Worm (Caenorhabditis elegans) whole organism, late embryonic: ENCODE results near the gene nhx-2.

Experiments used
- ceh-48 ChIP-seq: sonication (generic microtip); optimal IDR thresholded peaks from 2 replicates; lab custom pipeline; 2016; ENCODE audit warnings: missing genetic modification characterization, inconsistent platforms, missing compliant biosample characterization
- fkh-10 ChIP-seq: fragments of 150-350 bp; optimal IDR thresholded peaks from 2 replicates; lab custom pipeline; 2014; ENCODE audit warnings: missing biosample characterization, missing genetic modification reagents, missing genetic modification characterization
- gmeb-2 ChIP-seq: sonication (generic microtip); optimal IDR thresholded peaks from 2 replicates; lab custom pipeline; 2016; ENCODE audit warnings: missing genetic modification characterization, inconsistent platforms, missing compliant biosample characterization

- TF ChIP-seq fkh-10 (GFP tag; lab: Kevin White, UChicago) (no peak), gmeb-2 (no peak), ceh-48 (tag; lab: Kevin White, UChicago) (no peak)
Observed at ce11 chrII:7663028-7663427, 30.7 kb downstream of the nhx-2 start.
